Fruit fly (Drosophila melanogaster) whole organism, pupa: ENCODE measurements around the gene btv.

Source experiments
- CG34367 ChIP-seq: fragments of 200-800 bp; sonication (Bioruptor generic); optimal IDR thresholded peaks from 2 replicates; lab custom pipeline; 2018; ENCODE audit warnings: missing biosample characterization, mild to moderate bottlenecking, missing genetic modification characterization
- CG8301 ChIP-seq: fragments of 200-800 bp; sonication (Bioruptor generic); optimal IDR thresholded peaks from 2 replicates; lab custom pipeline; 2018; ENCODE audit warnings: missing biosample characterization, mild to moderate bottlenecking, missing genetic modification characterization
- D1 ChIP-seq: fragments of 200-800 bp; sonication (Bioruptor generic); optimal IDR thresholded peaks from 2 replicates; lab custom pipeline; 2018; ENCODE audit warnings: missing biosample characterization, mild to moderate bottlenecking, missing genetic modification characterization, moderate library complexity
- EcR ChIP-seq: fragments of 200-800 bp; sonication (Bioruptor generic); optimal IDR thresholded peaks from 3 replicates; lab custom pipeline; 2019; ENCODE audit warnings: missing biosample characterization, missing genetic modification characterization, mild to moderate bottlenecking, moderate library complexity, missing genetic modification reagents
- Pif1A ChIP-seq: fragments of 200-800 bp; sonication (Bioruptor generic); optimal IDR thresholded peaks from 3 replicates; lab custom pipeline; 2016; ENCODE audit warnings: missing biosample characterization, missing genetic modification characterization
- Pif1B ChIP-seq: fragments of 200-800 bp; sonication (Bioruptor generic); optimal IDR thresholded peaks from 3 replicates; lab custom pipeline; 2016; ENCODE audit warnings: missing biosample characterization, missing genetic modification characterization
- Snoo ChIP-seq: fragments of 200-800 bp; sonication (Bioruptor generic); optimal IDR thresholded peaks from 3 replicates; lab custom pipeline; 2017; ENCODE audit warnings: missing biosample characterization, mild to moderate bottlenecking, missing genetic modification characterization, inconsistent platforms
- gl ChIP-seq: fragments of 200-800 bp; sonication (Bioruptor generic); optimal IDR thresholded peaks from 2 replicates; lab custom pipeline; 2018; ENCODE audit warnings: missing biosample characterization, mild to moderate bottlenecking, missing genetic modification characterization
- rn ChIP-seq: fragments of 200-800 bp; sonication (Bioruptor generic); IDR thresholded peaks from 2 replicates; pipeline ENCODE4 v1.3.6; 2022; ENCODE audit warnings: missing biosample characterization, missing genetic modification characterization

dm6 chr2L:18008653-18009052, 26.4 kb upstream of the btv start, which contains the start of gene CG31740:
- no peak for TF ChIP-seq gl
- no peak for TF ChIP-seq EcR (GFP tag; lab: Kevin White, UChicago)
- no peak for TF ChIP-seq D1 (tag; lab: Kevin White, UChicago)
- no peak for TF ChIP-seq Snoo (tag; lab: Kevin White, UChicago)
- no peak for TF ChIP-seq CG34367 (tag; lab: Kevin White, UChicago)
- TF ChIP-seq rn, result no peak
- no peak for TF ChIP-seq CG8301 (tag; lab: Kevin White, UChicago)
- no peak for TF ChIP-seq Pif1A (GFP tag; lab: Kevin White, UChicago)
- no peak for TF ChIP-seq Pif1B (GFP tag; lab: Kevin White, UChicago)
